Worm (Caenorhabditis elegans) whole organism, young adult: ENCODE results near the gene R05A10.1.

Source experiments
- C06A6.2 ChIP-seq: fragments of 200-800 bp; sonication (Bioruptor generic); conservative IDR thresholded peaks from 2 replicates; pipeline ENCODE4 v1.3.6; 2022; ENCODE audit warnings: missing genetic modification characterization, missing compliant biosample characterization
- F22D6.2 ChIP-seq: sonication (generic microtip); optimal IDR thresholded peaks from 2 replicates; lab custom pipeline; 2016; ENCODE audit warnings: mild to moderate bottlenecking, missing genetic modification characterization, missing compliant biosample characterization
- F49E8.2 ChIP-seq: sonication (generic microtip); optimal IDR thresholded peaks from 3 replicates; lab custom pipeline; 2017; ENCODE audit warnings: missing genetic modification characterization, mild to moderate bottlenecking, missing compliant biosample characterization, antibody characterized with exemption, moderate library complexity; ENCODE audit not compliant: insufficient read depth
- F57C9.4 ChIP-seq: sonication (generic microtip); optimal IDR thresholded peaks from 2 replicates; lab custom pipeline; 2017; ENCODE audit warnings: mild to moderate bottlenecking, missing genetic modification characterization, missing compliant biosample characterization
- K11D2.4 ChIP-seq: fragments of 200-800 bp; sonication (Bioruptor generic); IDR thresholded peaks from 2 replicates; pipeline ENCODE4 v1.3.6; 2022; ENCODE audit warnings: missing genetic modification reagents, missing genetic modification characterization, missing compliant biosample characterization
- Y53G8AR.9 ChIP-seq: fragments of 200-800 bp; sonication (Bioruptor generic); conservative IDR thresholded peaks from 2 replicates; pipeline ENCODE4 v1.3.6; 2022; ENCODE audit warnings: missing genetic modification reagents, missing genetic modification characterization, missing compliant biosample characterization
- Y56A3A.18 ChIP-seq: fragments of 200-800 bp; sonication (Bioruptor generic); IDR thresholded peaks from 2 replicates; pipeline ENCODE4 v1.3.6; 2022; ENCODE audit warnings: missing genetic modification reagents, missing genetic modification characterization, missing compliant biosample characterization
- Y67H2A.10 ChIP-seq: fragments of 200-800 bp; sonication (Bioruptor generic); conservative IDR thresholded peaks from 2 replicates; pipeline ENCODE4 v1.3.6; 2022; ENCODE audit warnings: missing genetic modification reagents, missing genetic modification characterization, missing compliant biosample characterization
- attf-3 ChIP-seq: fragments of 200-800 bp; sonication (Bioruptor generic); conservative IDR thresholded peaks from 2 replicates; pipeline ENCODE4 v1.3.6; 2022; ENCODE audit warnings: missing genetic modification reagents, missing genetic modification characterization, missing compliant biosample characterization
- bed-2 ChIP-seq: fragments of 200-800 bp; sonication (Bioruptor generic); IDR thresholded peaks from 2 replicates; pipeline ENCODE4 v1.3.6; 2022; ENCODE audit warnings: missing genetic modification reagents, missing genetic modification characterization, missing compliant biosample characterization
- cebp-1 ChIP-seq, 2 experiments: fragments of 200-800 bp in 1 of 2; sonication (Bioruptor generic) in 1 of 2; sonication (generic microtip) in 1 of 2; IDR thresholded peaks in 1 of 2; optimal IDR thresholded peaks in 1 of 2; 2 replicates each; pipeline versions ENCODE4 v1.3.6 to Lab custom; 2017 to 2022; ENCODE audit warnings: missing compliant biosample characterization in 2 of 2, missing genetic modification characterization in 2 of 2, mild to moderate bottlenecking in 1 of 2, missing genetic modification reagents in 1 of 2, moderate library complexity in 1 of 2
- ceh-58 ChIP-seq: fragments of 200-800 bp; sonication (Bioruptor generic); IDR thresholded peaks from 2 replicates; pipeline ENCODE4 v1.3.6; 2022; ENCODE audit warnings: missing genetic modification characterization, missing compliant biosample characterization
- chd-7 ChIP-seq: sonication (generic microtip); optimal IDR thresholded peaks from 2 replicates; lab custom pipeline; 2016; ENCODE audit warnings: mild to moderate bottlenecking, missing genetic modification characterization, moderate library complexity, missing compliant biosample characterization
- efl-1 ChIP-seq: fragments of 150-350 bp; optimal IDR thresholded peaks from 2 replicates; lab custom pipeline; 2014; ENCODE audit warnings: missing biosample characterization, missing genetic modification reagents, missing genetic modification characterization
- egl-18 ChIP-seq: fragments of 200-800 bp; sonication (Bioruptor generic); IDR thresholded peaks from 2 replicates; pipeline ENCODE4 v1.3.6; 2022; ENCODE audit warnings: missing genetic modification reagents, missing genetic modification characterization, missing compliant biosample characterization
- egl-44 ChIP-seq: fragments of 200-800 bp; sonication (Bioruptor generic); IDR thresholded peaks from 2 replicates; pipeline ENCODE4 v1.3.6; 2022; ENCODE audit warnings: missing genetic modification reagents, missing genetic modification characterization, missing compliant biosample characterization
- gei-17 ChIP-seq: fragments of 200-800 bp; sonication (Bioruptor generic); optimal IDR thresholded peaks from 2 replicates; lab custom pipeline; 2018; ENCODE audit warnings: mild to moderate bottlenecking, missing genetic modification characterization, missing compliant biosample characterization
- hmg-20 ChIP-seq: fragments of 200-800 bp; sonication (Bioruptor generic); IDR thresholded peaks from 2 replicates; pipeline ENCODE4 v1.3.6; 2022; ENCODE audit warnings: missing genetic modification reagents, missing genetic modification characterization, missing compliant biosample characterization
- lin-54 ChIP-seq: fragments of 200-800 bp; sonication (Bioruptor generic); optimal IDR thresholded peaks from 2 replicates; lab custom pipeline; 2018; ENCODE audit warnings: mild to moderate bottlenecking, missing genetic modification characterization, missing compliant biosample characterization
- madf-6 ChIP-seq: fragments of 200-800 bp; sonication (Bioruptor generic); IDR thresholded peaks from 2 replicates; pipeline ENCODE4 v1.3.6; 2022; ENCODE audit warnings: missing genetic modification reagents, missing genetic modification characterization, missing compliant biosample characterization
- mcd-1 ChIP-seq: fragments of 200-800 bp; sonication (Bioruptor generic); IDR thresholded peaks from 2 replicates; pipeline ENCODE4 v1.3.6; 2022; ENCODE audit warnings: missing genetic modification reagents, missing genetic modification characterization, missing compliant biosample characterization
- mes-4 ChIP-seq: sonication (generic microtip); optimal IDR thresholded peaks from 2 replicates; lab custom pipeline; 2016; ENCODE audit warnings: missing genotype, missing genetic modification characterization, missing compliant biosample characterization
- nhr-179 ChIP-seq: sonication (generic microtip); optimal IDR thresholded peaks from 2 replicates; lab custom pipeline; 2016; ENCODE audit warnings: mild to moderate bottlenecking, missing genetic modification characterization, missing compliant biosample characterization
- nhr-27 ChIP-seq: fragments of 200-800 bp; sonication (Bioruptor generic); optimal IDR thresholded peaks from 2 replicates; lab custom pipeline; 2018; ENCODE audit warnings: mild to moderate bottlenecking, missing genetic modification characterization, moderate library complexity, missing compliant biosample characterization
- rec-8 ChIP-seq, 2 experiments: sonication (generic microtip); optimal IDR thresholded peaks; 2 replicates each; lab custom pipeline; 2016; ENCODE audit warnings: mild to moderate bottlenecking in 2 of 2, missing genetic modification characterization in 2 of 2, missing genetic modification reagents in 2 of 2, missing genotype in 2 of 2, missing biosample characterization in 1 of 2, missing compliant biosample characterization in 1 of 2, moderate library complexity in 1 of 2
- rpc-1 ChIP-seq, 2 experiments: fragments of 150-350 bp in 1 of 2; sonication (generic microtip) in 1 of 2; optimal IDR thresholded peaks; 2 replicates each; lab custom pipeline; 2014 to 2018; ENCODE audit warnings: missing biosample characterization in 1 of 2, missing genetic modification characterization in 1 of 2, missing genetic modification reagents in 1 of 2, missing genotype in 1 of 2
- sea-2 ChIP-seq: fragments of 200-800 bp; sonication (Bioruptor generic); IDR thresholded peaks from 2 replicates; pipeline ENCODE4 v1.3.6; 2022; ENCODE audit warnings: missing genetic modification characterization, missing compliant biosample characterization
- snpc-3.4 ChIP-seq: sonication (generic microtip); optimal IDR thresholded peaks from 2 replicates; lab custom pipeline; 2017; ENCODE audit warnings: missing genetic modification characterization, mild to moderate bottlenecking, missing compliant biosample characterization, antibody characterized with exemption, moderate library complexity, missing genotype, missing genetic modification reagents
- snpc-4 ChIP-seq, 5 experiments: fragments of 150-350 bp in 1 of 5; sonication (generic microtip) in 4 of 5; optimal IDR thresholded peaks; 2 replicates each; lab custom pipeline; 2014 to 2018; ENCODE audit warnings: missing genetic modification characterization in 5 of 5, missing biosample characterization in 3 of 5, antibody characterized with exemption in 2 of 5, mild to moderate bottlenecking in 2 of 5, missing compliant biosample characterization in 2 of 5, missing genotype in 2 of 5, moderate library complexity in 2 of 5, missing genetic modification reagents in 1 of 5
- somi-1 ChIP-seq: fragments of 200-800 bp; sonication (Bioruptor generic); optimal IDR thresholded peaks from 2 replicates; lab custom pipeline; 2018; ENCODE audit warnings: mild to moderate bottlenecking, missing genetic modification characterization, missing compliant biosample characterization
- xnd-1 ChIP-seq: sonication (generic microtip); optimal IDR thresholded peaks from 2 replicates; lab custom pipeline; 2016; ENCODE audit warnings: missing genotype, missing genetic modification reagents, missing genetic modification characterization, missing compliant biosample characterization
- zfh-2 ChIP-seq: fragments of 200-800 bp; sonication (Bioruptor generic); conservative IDR thresholded peaks from 2 replicates; pipeline ENCODE4 v1.3.6; 2022; ENCODE audit warnings: missing genetic modification reagents, missing genetic modification characterization, missing compliant biosample characterization
- zim-3 ChIP-seq: sonication (generic microtip); optimal IDR thresholded peaks from 2 replicates; lab custom pipeline; 2017; ENCODE audit warnings: mild to moderate bottlenecking, missing genetic modification characterization, moderate library complexity, missing compliant biosample characterization
- ztf-6 ChIP-seq: fragments of 200-800 bp; sonication (Bioruptor generic); IDR thresholded peaks from 2 replicates; pipeline ENCODE4 v1.3.6; 2022; ENCODE audit warnings: missing genetic modification reagents, missing genetic modification characterization, missing compliant biosample characterization

Gene R05A10.1

DNA sequence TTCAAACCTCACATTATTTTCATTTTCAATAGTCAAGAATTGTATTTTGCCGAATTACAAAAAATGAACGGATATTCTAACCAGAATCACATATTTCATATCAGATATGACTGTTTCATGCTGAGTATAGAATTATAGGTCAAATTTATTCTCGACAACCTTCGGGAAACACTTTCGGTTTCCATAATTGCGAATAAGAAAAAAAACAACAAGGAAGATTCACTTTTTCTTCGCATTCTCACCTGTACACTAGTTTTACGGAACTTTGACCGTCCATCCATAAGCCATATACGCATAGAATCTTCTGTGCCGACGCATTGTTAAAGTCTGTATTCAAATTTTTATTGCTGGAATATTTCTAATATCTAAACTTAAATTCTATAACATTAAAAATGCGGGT lies 36.6 kb upstream of the R05A10.1 start, which contains the start of gene oac-37:
Gene oac-37, plus strand, starts transcription at position 301 of the 400 bp plus-strand sequence.
- TF ChIP-seq rec-8 (tag; optimal IDR thresholded peaks at IDR 0.05; lab: Kevin White, UChicago) (no peak), mcd-1 (GFP tag; lab: Robert Waterston, UW) (no peak), nhr-179 (tag; lab: Kevin White, UChicago) (no peak), efl-1 (no peak), Y53G8AR.9 (no peak), rpc-1 (optimal IDR thresholded peaks at IDR 0.05; lab: Kevin White, UChicago) (no peak), rpc-1 (tag; optimal IDR thresholded peaks at IDR 0.05; lab: Kevin White, UChicago) (no peak), attf-3 (GFP tag; lab: Robert Waterston, UW) (no peak), F22D6.2 (tag; lab: Kevin White, UChicago) (no peak), K11D2.4 (GFP tag; lab: Robert Waterston, UW) (no peak), hmg-20 (GFP tag; lab: Robert Waterston, UW) (no peak), F57C9.4 (tag; lab: Kevin White, UChicago) (no peak), egl-18 (GFP tag; lab: Robert Waterston, UW) (no peak)

DNA sequence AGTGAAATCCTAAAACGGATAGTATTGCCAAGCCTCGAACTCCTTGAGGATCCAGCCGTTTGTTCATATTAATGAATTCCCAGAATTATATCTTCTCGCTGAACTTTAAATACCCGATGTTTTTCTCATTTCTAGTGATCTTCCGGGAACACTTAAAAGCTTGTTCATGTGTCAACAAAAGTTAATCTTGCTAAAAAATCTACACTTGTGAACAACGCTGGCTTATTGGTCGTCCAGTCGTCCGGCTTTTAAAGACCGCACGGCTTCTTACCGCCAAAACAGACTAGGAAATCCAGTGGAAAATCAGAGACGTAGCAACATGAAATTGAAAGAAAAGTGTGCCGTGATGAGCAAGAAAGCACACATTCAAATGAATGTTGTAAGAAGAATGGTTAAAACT lies 28.9 kb upstream of the R05A10.1 start, which contains the start of gene oac-38:
Gene oac-38, minus strand, starts transcription at position 101 of the 400 bp plus-strand sequence.
- no peak for TF ChIP-seq F49E8.2 (tag; lab: Kevin White, UChicago)
- no peak for TF ChIP-seq chd-7 (tag; lab: Kevin White, UChicago)
- TF ChIP-seq somi-1 (GFP tag; lab: Kevin White, UChicago): no peak
- TF ChIP-seq lin-54 (GFP tag; lab: Kevin White, UChicago): no peak
- no peak for TF ChIP-seq Y67H2A.10 (GFP tag; lab: Robert Waterston, UW)
- TF ChIP-seq gei-17 (GFP tag; lab: Kevin White, UChicago): no peak
- no peak for TF ChIP-seq mes-4 (tag; lab: Kevin White, UChicago)
- TF ChIP-seq zfh-2 (GFP tag; lab: Robert Waterston, UW): no peak
- TF ChIP-seq C06A6.2 (GFP tag; lab: Robert Waterston, UW): no peak

- TF ChIP-seq madf-6 (GFP tag; lab: Robert Waterston, UW) (no peak), sea-2 (no peak), zim-3 (no peak), snpc-3.4 (tag; lab: Kevin White, UChicago) (no peak), nhr-27 (no peak), ztf-6 (GFP tag; lab: Robert Waterston, UW) (no peak), ceh-58 (no peak), bed-2 (GFP tag; lab: Robert Waterston, UW) (no peak), xnd-1 (tag; lab: Kevin White, UChicago) (no peak), cebp-1 (GFP tag; IDR thresholded peaks at IDR 0.05; lab: Robert Waterston, UW) (no peak), cebp-1 (tag; optimal IDR thresholded peaks at IDR 0.05; lab: Kevin White, UChicago) (no peak), snpc-4 (GFP tag; optimal IDR thresholded peaks at IDR 0.05; lab: Kevin White, UChicago) (no peak), snpc-4 (tag; optimal IDR thresholded peaks at IDR 0.05; lab: Kevin White, UChicago) (no peak), Y56A3A.18 (no peak), egl-44 (GFP tag; lab: Robert Waterston, UW) (no peak)
These were observed 24.1 kb upstream of the R05A10.1 start, which contains the start of gene R05A10.8 for ce11 chrIV:14158086-14158485. Gene R05A10.8 (minus strand): TSS chrIV:14158186.
